Fruit fly (Drosophila melanogaster) whole organism, prepupa: Measurements from ENCODE around the gene Fas1.

Experiments used
- Blimp-1 ChIP-seq: fragments of 200-800 bp; sonication (Bioruptor generic); optimal IDR thresholded peaks from 3 replicates; lab custom pipeline; 2017; ENCODE audit warnings: missing biosample characterization, missing genetic modification characterization, mild to moderate bottlenecking, moderate library complexity, missing genetic modification reagents
- CG10631 ChIP-seq: fragments of 200-800 bp; sonication (Bioruptor generic); optimal IDR thresholded peaks from 2 replicates; lab custom pipeline; 2016; ENCODE audit warnings: missing biosample characterization, missing genetic modification characterization
- CG10669 ChIP-seq: fragments of 200-800 bp; sonication (Bioruptor generic); optimal IDR thresholded peaks from 3 replicates; lab custom pipeline; 2018; ENCODE audit warnings: missing biosample characterization, mild to moderate bottlenecking, missing genetic modification characterization, moderate library complexity
- CG11294 ChIP-seq: fragments of 200-800 bp; sonication (Bioruptor generic); IDR thresholded peaks from 2 replicates; pipeline ENCODE4 v1.3.6; 2022; ENCODE audit warnings: missing biosample characterization, missing genetic modification characterization
- CG11902 ChIP-seq: fragments of 200-800 bp; sonication (Bioruptor generic); optimal IDR thresholded peaks from 3 replicates; lab custom pipeline; 2016; ENCODE audit warnings: missing biosample characterization, missing genetic modification characterization
- CG15336 ChIP-seq: fragments of 200-800 bp; sonication (Bioruptor generic); IDR thresholded peaks from 2 replicates; pipeline ENCODE4 v1.3.6; 2022; ENCODE audit warnings: missing biosample characterization, missing genetic modification characterization
- CG1621 ChIP-seq: fragments of 200-800 bp; sonication (Bioruptor generic); optimal IDR thresholded peaks from 3 replicates; lab custom pipeline; 2018; ENCODE audit warnings: missing biosample characterization, mild to moderate bottlenecking, missing genetic modification characterization
- CG16779 ChIP-seq: fragments of 200-800 bp; sonication (Bioruptor generic); optimal IDR thresholded peaks from 3 replicates; lab custom pipeline; 2017; ENCODE audit warnings: missing biosample characterization, mild to moderate bottlenecking, missing genetic modification characterization
- CG31627 ChIP-seq: fragments of 200-800 bp; sonication (Bioruptor generic); optimal IDR thresholded peaks from 3 replicates; lab custom pipeline; 2016; ENCODE audit warnings: missing biosample characterization, missing genetic modification characterization
- CG34406 ChIP-seq: fragments of 200-800 bp; sonication (Bioruptor generic); optimal IDR thresholded peaks from 3 replicates; lab custom pipeline; 2016; ENCODE audit warnings: missing biosample characterization, missing genetic modification characterization
- CG3919 ChIP-seq: fragments of 200-800 bp; sonication (Bioruptor generic); optimal IDR thresholded peaks from 3 replicates; lab custom pipeline; 2016; ENCODE audit warnings: missing biosample characterization, missing genetic modification characterization
- CG4318 ChIP-seq: fragments of 200-800 bp; sonication (Bioruptor generic); optimal IDR thresholded peaks from 3 replicates; lab custom pipeline; 2017; ENCODE audit warnings: missing biosample characterization, mild to moderate bottlenecking, missing genetic modification characterization
- CG6276 ChIP-seq: fragments of 200-800 bp; sonication (Bioruptor generic); optimal IDR thresholded peaks from 2 replicates; lab custom pipeline; 2017; ENCODE audit warnings: missing biosample characterization, mild to moderate bottlenecking, missing genetic modification characterization
- CG6808 ChIP-seq: fragments of 200-800 bp; sonication (Bioruptor generic); optimal IDR thresholded peaks from 3 replicates; lab custom pipeline; 2017; ENCODE audit warnings: missing biosample characterization, missing genetic modification characterization, mild to moderate bottlenecking, moderate library complexity, missing genetic modification reagents
- CG6854 ChIP-seq: fragments of 200-800 bp; sonication (Bioruptor generic); optimal IDR thresholded peaks from 2 replicates; lab custom pipeline; 2017; ENCODE audit warnings: missing biosample characterization, mild to moderate bottlenecking, missing genetic modification characterization
- CG7368 ChIP-seq: fragments of 200-800 bp; sonication (Bioruptor generic); optimal IDR thresholded peaks from 3 replicates; lab custom pipeline; 2016; ENCODE audit warnings: missing biosample characterization, missing genetic modification characterization
- CG8119 ChIP-seq: fragments of 200-800 bp; sonication (Bioruptor generic); IDR thresholded peaks from 3 replicates; pipeline ENCODE4 v1.3.6; 2022; ENCODE audit warnings: missing biosample characterization, missing genetic modification characterization
- CG8632 ChIP-seq: fragments of 200-800 bp; sonication (Bioruptor generic); optimal IDR thresholded peaks from 3 replicates; lab custom pipeline; 2016; ENCODE audit warnings: missing biosample characterization, missing genetic modification characterization
- CG9139 ChIP-seq: fragments of 200-800 bp; sonication (Bioruptor generic); optimal IDR thresholded peaks from 3 replicates; lab custom pipeline; 2017; ENCODE audit warnings: missing biosample characterization, mild to moderate bottlenecking, missing genetic modification characterization
- Ets21C ChIP-seq: fragments of 200-800 bp; sonication (Bioruptor generic); optimal IDR thresholded peaks from 3 replicates; lab custom pipeline; 2016; ENCODE audit warnings: missing biosample characterization, missing genetic modification characterization
- Hr38 ChIP-seq: sonication (Bioruptor generic); optimal IDR thresholded peaks from 2 replicates; lab custom pipeline; 2016; ENCODE audit warnings: missing biosample characterization, missing genetic modification characterization
- Hr39 ChIP-seq: fragments of 200-800 bp; sonication (Bioruptor generic); optimal IDR thresholded peaks from 2 replicates; lab custom pipeline; 2016; ENCODE audit warnings: missing biosample characterization, missing genetic modification characterization
- Hr4 ChIP-seq: fragments of 200-800 bp; sonication (Bioruptor generic); optimal IDR thresholded peaks from 3 replicates; lab custom pipeline; 2016; ENCODE audit warnings: missing biosample characterization, missing genetic modification characterization
- Lpt ChIP-seq: fragments of 200-800 bp; sonication (Bioruptor generic); optimal IDR thresholded peaks from 3 replicates; lab custom pipeline; 2016; ENCODE audit warnings: missing biosample characterization, missing genetic modification characterization
- Met ChIP-seq: fragments of 200-800 bp; sonication (Bioruptor generic); optimal IDR thresholded peaks from 3 replicates; lab custom pipeline; 2016; ENCODE audit warnings: missing biosample characterization, missing genetic modification characterization
- OdsH ChIP-seq: fragments of 200-800 bp; sonication (Bioruptor generic); optimal IDR thresholded peaks from 3 replicates; lab custom pipeline; 2016; ENCODE audit warnings: missing biosample characterization, missing genetic modification characterization
- Smox ChIP-seq: fragments of 200-800 bp; sonication (Bioruptor generic); optimal IDR thresholded peaks from 3 replicates; lab custom pipeline; 2016; ENCODE audit warnings: missing biosample characterization, missing genetic modification characterization
- Sox102F ChIP-seq: fragments of 200-800 bp; sonication (Bioruptor generic); optimal IDR thresholded peaks from 2 replicates; lab custom pipeline; 2016; ENCODE audit warnings: missing biosample characterization, mild to moderate bottlenecking, missing genetic modification characterization
- Sox14 ChIP-seq: fragments of 200-800 bp; sonication (Bioruptor generic); optimal IDR thresholded peaks from 3 replicates; lab custom pipeline; 2016; ENCODE audit warnings: missing biosample characterization, missing genetic modification characterization
- Sox15 ChIP-seq: fragments of 200-800 bp; sonication (Bioruptor generic); optimal IDR thresholded peaks from 3 replicates; lab custom pipeline; 2016; ENCODE audit warnings: missing biosample characterization, missing genetic modification characterization
- acj6 ChIP-seq: fragments of 200-800 bp; sonication (Bioruptor generic); optimal IDR thresholded peaks from 3 replicates; lab custom pipeline; 2016; ENCODE audit warnings: missing biosample characterization, missing genetic modification characterization
- cyc ChIP-seq: fragments of 200-800 bp; sonication (Bioruptor generic); optimal IDR thresholded peaks from 3 replicates; lab custom pipeline; 2016; ENCODE audit warnings: missing biosample characterization, missing genetic modification characterization
- esn ChIP-seq: fragments of 200-800 bp; sonication (Bioruptor generic); optimal IDR thresholded peaks from 2 replicates; lab custom pipeline; 2016; ENCODE audit warnings: missing biosample characterization, mild to moderate bottlenecking, missing genetic modification characterization, moderate library complexity
- fd59A ChIP-seq: fragments of 200-800 bp; sonication (Bioruptor generic); optimal IDR thresholded peaks from 2 replicates; lab custom pipeline; 2017; ENCODE audit warnings: missing biosample characterization, mild to moderate bottlenecking, missing genetic modification characterization, missing genetic modification reagents
- fd85E ChIP-seq: fragments of 200-800 bp; sonication (Bioruptor generic); optimal IDR thresholded peaks from 3 replicates; lab custom pipeline; 2016; ENCODE audit warnings: missing biosample characterization, missing genetic modification characterization
- fkh ChIP-seq: fragments of 200-800 bp; sonication (Bioruptor generic); optimal IDR thresholded peaks from 3 replicates; lab custom pipeline; 2017; ENCODE audit warnings: missing biosample characterization, mild to moderate bottlenecking, missing genetic modification characterization, moderate library complexity
- salr ChIP-seq, 2 experiments: fragments of 200-800 bp; sonication (Bioruptor generic); optimal IDR thresholded peaks; 3 replicates each; lab custom pipeline; 2016 to 2018; ENCODE audit warnings: missing biosample characterization in 2 of 2, missing genetic modification characterization in 2 of 2, mild to moderate bottlenecking in 1 of 2
- spab ChIP-seq: fragments of 200-800 bp; sonication (Bioruptor generic); optimal IDR thresholded peaks from 2 replicates; lab custom pipeline; 2017; ENCODE audit warnings: missing biosample characterization, mild to moderate bottlenecking, missing genetic modification characterization, missing genetic modification reagents
- ss ChIP-seq, 2 experiments: fragments of 200-800 bp; sonication (Bioruptor generic); optimal IDR thresholded peaks; 2 replicates in 1 of 2; 3 replicates in 1 of 2; lab custom pipeline; 2017 to 2018; ENCODE audit warnings: mild to moderate bottlenecking in 2 of 2, missing biosample characterization in 2 of 2, missing genetic modification characterization in 2 of 2, moderate library complexity in 1 of 2
- topi ChIP-seq: fragments of 200-800 bp; sonication (Bioruptor generic); optimal IDR thresholded peaks from 3 replicates; lab custom pipeline; 2016; ENCODE audit warnings: missing biosample characterization, missing genetic modification characterization
- vri ChIP-seq: fragments of 200-800 bp; sonication (Bioruptor generic); optimal IDR thresholded peaks from 3 replicates; lab custom pipeline; 2016; ENCODE audit warnings: missing biosample characterization, mild to moderate bottlenecking, missing genetic modification characterization

Fas1 gene

dm6 chr3R:16600735-16601134 lies 24.3 kb upstream of the Fas1 start:
- TF ChIP-seq salr (GFP tag; optimal IDR thresholded peaks at IDR 0.05; lab: Kevin White, UChicago) (no peak), CG6854 (GFP tag; lab: Kevin White, UChicago) (no peak), Sox14 (GFP tag; lab: Kevin White, UChicago) (no peak), CG16779 (no peak), CG3919 (GFP tag; lab: Kevin White, UChicago) (no peak), CG34406 (GFP tag; lab: Kevin White, UChicago) (no peak), ss (GFP tag; optimal IDR thresholded peaks at IDR 0.05; lab: Kevin White, UChicago) (no peak), Met (GFP tag; lab: Kevin White, UChicago) (no peak), CG1621 (tag; lab: Kevin White, UChicago) (no peak), fd85E (GFP tag; lab: Kevin White, UChicago) (no peak), cyc (GFP tag; lab: Kevin White, UChicago) (no peak), Sox15 (GFP tag; lab: Kevin White, UChicago) (no peak)
- TF ChIP-seq, all 60 proteins: peak for 0

DNA sequence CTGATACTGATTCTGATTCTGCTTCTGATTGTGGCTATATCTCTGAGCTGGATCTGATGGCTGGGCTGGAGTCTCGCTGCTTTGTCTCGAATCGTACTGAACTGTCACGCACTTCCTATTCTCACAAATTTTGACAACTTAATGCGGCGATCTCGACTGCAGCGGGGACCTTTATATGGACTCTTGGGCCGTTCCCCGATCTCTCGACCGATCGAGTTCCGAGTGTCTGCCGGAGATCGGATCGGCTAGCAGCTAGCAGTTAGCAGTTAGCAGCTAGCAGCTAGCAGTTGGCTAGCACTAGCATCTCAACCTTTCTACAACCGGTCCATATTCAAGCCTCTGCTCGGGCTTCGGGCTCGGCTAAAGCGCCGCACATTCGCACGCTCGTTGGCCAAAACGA lies 20.3 kb upstream of the Fas1 start, which contains the start of gene CG10345:
Gene CG10345 (minus strand): TSS at position 147 of the 400 bp plus-strand sequence.
- TF ChIP-seq CG31627 (GFP tag; lab: Kevin White, UChicago) (no peak), CG7368 (GFP tag; lab: Kevin White, UChicago) (no peak), CG10631 (GFP tag; lab: Kevin White, UChicago) (no peak), CG34406 (GFP tag; lab: Kevin White, UChicago) (no peak), Hr4 (no peak), ss (GFP tag; optimal IDR thresholded peaks at IDR 0.05; lab: Kevin White, UChicago) (no peak), salr (GFP tag; optimal IDR thresholded peaks at IDR 0.05; lab: Kevin White, UChicago) (no peak), CG3919 (GFP tag; lab: Kevin White, UChicago) (no peak), Sox14 (GFP tag; lab: Kevin White, UChicago) (no peak), cyc (GFP tag; lab: Kevin White, UChicago) (no peak), spab (GFP tag; lab: Kevin White, UChicago) (no peak), Blimp-1 (GFP tag; lab: Kevin White, UChicago) (no peak), Hr38 (no peak), Sox102F (GFP tag; lab: Kevin White, UChicago) (no peak), CG8119 (GFP tag; lab: Robert Waterston, UW) (no peak), CG9139 (GFP tag; lab: Kevin White, UChicago) (no peak), CG6808 (GFP tag; lab: Kevin White, UChicago) (no peak), Hr39 (GFP tag; lab: Kevin White, UChicago) (no peak)
- TF ChIP-seq, all 60 proteins: peak for 0

- TF ChIP-seq ss (GFP tag; optimal IDR thresholded peaks at IDR 0.05; lab: Kevin White, UChicago) (no peak), cyc (GFP tag; lab: Kevin White, UChicago) (no peak), CG4318 (GFP tag; lab: Kevin White, UChicago) (no peak), Hr38 (no peak), vri (GFP tag; lab: Kevin White, UChicago) (no peak), Sox14 (GFP tag; lab: Kevin White, UChicago) (no peak), OdsH (GFP tag; lab: Kevin White, UChicago) (no peak), CG7368 (GFP tag; lab: Kevin White, UChicago) (no peak), CG15336 (GFP tag; lab: Robert Waterston, UW) (no peak)
Observed at dm6 chr3R:16605929-16606328, 19.1 kb upstream of the Fas1 start.

dm6 chr3R:16608920-16609319 lies 16.1 kb upstream of the Fas1 start, which contains the start of gene NPF:
Gene NPF (plus strand): TSS chr3R:16609220.
- TF ChIP-seq CG6854 (GFP tag; lab: Kevin White, UChicago) (no peak), fkh (no peak), CG16779 (no peak), OdsH (GFP tag; lab: Kevin White, UChicago) (no peak), fd59A (GFP tag; lab: Kevin White, UChicago) (no peak), CG11294 (GFP tag; lab: Robert Waterston, UW) (no peak), CG11902 (GFP tag; lab: Kevin White, UChicago) (no peak), Lpt (GFP tag; lab: Kevin White, UChicago) (no peak), Smox (GFP tag; lab: Kevin White, UChicago) (no peak), CG8632 (GFP tag; lab: Kevin White, UChicago) (no peak), CG10669 (no peak), esn (no peak), Ets21C (GFP tag; lab: Kevin White, UChicago) (no peak), Sox14 (GFP tag; lab: Kevin White, UChicago) (no peak), acj6 (GFP tag; lab: Kevin White, UChicago) (no peak), CG6276 (GFP tag; lab: Kevin White, UChicago) (no peak), fd85E (GFP tag; lab: Kevin White, UChicago) (no peak), Sox102F (GFP tag; lab: Kevin White, UChicago) (no peak), topi (GFP tag; lab: Kevin White, UChicago) (no peak)
